Worm (Caenorhabditis elegans) whole organism, midembryonic: ENCODE measurements around the gene col-77.

ENCODE experiments used
- T22C8.4 ChIP-seq: fragments of 200-800 bp; sonication (Bioruptor generic); IDR thresholded peaks from 2 replicates; pipeline ENCODE4 v1.3.6; 2022; ENCODE audit warnings: missing genetic modification characterization, missing compliant biosample characterization
- cog-1 ChIP-seq: sonication (generic microtip); optimal IDR thresholded peaks from 2 replicates; lab custom pipeline; 2016; ENCODE audit warnings: missing genetic modification characterization, missing compliant biosample characterization
- flt-1 ChIP-seq: fragments of 200-800 bp; sonication (Bioruptor generic); IDR thresholded peaks from 2 replicates; pipeline ENCODE4 v1.3.6; 2022; ENCODE audit warnings: missing genetic modification characterization, missing compliant biosample characterization
- klf-2 ChIP-seq: fragments of 200-800 bp; sonication (Bioruptor generic); conservative IDR thresholded peaks from 2 replicates; pipeline ENCODE4 v1.3.6; 2022; ENCODE audit warnings: missing genetic modification reagents, missing genetic modification characterization, missing compliant biosample characterization
- med-1 ChIP-seq: sonication (generic microtip); optimal IDR thresholded peaks from 2 replicates; lab custom pipeline; 2017; ENCODE audit warnings: missing genetic modification characterization, mild to moderate bottlenecking, missing compliant biosample characterization, antibody characterized with exemption, missing genetic modification reagents; ENCODE audit not compliant: insufficient read depth
- ref-1 ChIP-seq: fragments of 200-800 bp; sonication (Bioruptor generic); conservative IDR thresholded peaks from 2 replicates; pipeline ENCODE4 v1.3.6; 2022; ENCODE audit warnings: missing genetic modification reagents, missing genetic modification characterization, missing compliant biosample characterization
- tab-1 ChIP-seq: fragments of 200-800 bp; sonication (Bioruptor generic); IDR thresholded peaks from 2 replicates; pipeline ENCODE4 v1.3.6; 2022; ENCODE audit warnings: missing genetic modification characterization, missing compliant biosample characterization
- ztf-23 ChIP-seq: fragments of 200-800 bp; sonication (Bioruptor generic); IDR thresholded peaks from 2 replicates; pipeline ENCODE4 v1.3.6; 2022; ENCODE audit warnings: missing genetic modification reagents, missing genetic modification characterization, missing compliant biosample characterization
- ztf-29 ChIP-seq: fragments of 200-800 bp; sonication (Bioruptor generic); IDR thresholded peaks from 2 replicates; pipeline ENCODE4 v1.3.6; 2022; ENCODE audit warnings: missing genetic modification reagents, missing genetic modification characterization, missing compliant biosample characterization

ce11 chrII:8399064-8399463, 39.9 kb upstream of the col-77 start, which contains the start of gene dod-23:
- TF ChIP-seq cog-1 (tag; lab: Kevin White, UChicago): no peak
- TF ChIP-seq T22C8.4 (GFP tag; lab: Robert Waterston, UW): no peak
- no peak for TF ChIP-seq ref-1 (GFP tag; lab: Robert Waterston, UW)
- no peak for TF ChIP-seq ztf-29 (GFP tag; lab: Robert Waterston, UW)
- TF ChIP-seq klf-2 (GFP tag; lab: Robert Waterston, UW): no peak
- no peak for TF ChIP-seq tab-1
- TF ChIP-seq flt-1: no peak
- TF ChIP-seq med-1 (GFP tag; lab: Kevin White, UChicago): no peak
- no peak for TF ChIP-seq ztf-23
